Fruit fly (Drosophila melanogaster) whole organism, pupa: ENCODE results near the gene Acer.

Experiments
- CG13204 ChIP-seq: fragments of 200-800 bp; sonication (Bioruptor generic); optimal IDR thresholded peaks from 2 replicates; lab custom pipeline; 2018; ENCODE audit warnings: missing biosample characterization, mild to moderate bottlenecking, missing genetic modification characterization, moderate library complexity
- CG14655 ChIP-seq: fragments of 200-800 bp; sonication (Bioruptor generic); optimal IDR thresholded peaks from 3 replicates; lab custom pipeline; 2017; ENCODE audit warnings: mild to moderate bottlenecking, missing biosample characterization, missing genetic modification reagents, missing genetic modification characterization
- CG8301 ChIP-seq: fragments of 200-800 bp; sonication (Bioruptor generic); optimal IDR thresholded peaks from 2 replicates; lab custom pipeline; 2018; ENCODE audit warnings: missing biosample characterization, mild to moderate bottlenecking, missing genetic modification characterization
- EcR ChIP-seq: fragments of 200-800 bp; sonication (Bioruptor generic); optimal IDR thresholded peaks from 3 replicates; lab custom pipeline; 2019; ENCODE audit warnings: missing biosample characterization, missing genetic modification characterization, mild to moderate bottlenecking, moderate library complexity, missing genetic modification reagents
- Pif1A ChIP-seq: fragments of 200-800 bp; sonication (Bioruptor generic); optimal IDR thresholded peaks from 3 replicates; lab custom pipeline; 2016; ENCODE audit warnings: missing biosample characterization, missing genetic modification characterization
- gl ChIP-seq: fragments of 200-800 bp; sonication (Bioruptor generic); optimal IDR thresholded peaks from 2 replicates; lab custom pipeline; 2018; ENCODE audit warnings: missing biosample characterization, mild to moderate bottlenecking, missing genetic modification characterization

dm6 chr2L:8544636-8545035, 22.9 kb downstream of the Acer start:
- TF ChIP-seq gl (tag; lab: Kevin White, UChicago) (no peak), CG14655 (GFP tag; lab: Kevin White, UChicago) (no peak), EcR (GFP tag; lab: Kevin White, UChicago) (no peak), CG8301 (tag; lab: Kevin White, UChicago) (no peak), Pif1A (no peak), CG13204 (GFP tag; lab: Kevin White, UChicago) (no peak)
